Worm (Caenorhabditis elegans): ENCODE data around the gene F46B3.15.

DNA sequence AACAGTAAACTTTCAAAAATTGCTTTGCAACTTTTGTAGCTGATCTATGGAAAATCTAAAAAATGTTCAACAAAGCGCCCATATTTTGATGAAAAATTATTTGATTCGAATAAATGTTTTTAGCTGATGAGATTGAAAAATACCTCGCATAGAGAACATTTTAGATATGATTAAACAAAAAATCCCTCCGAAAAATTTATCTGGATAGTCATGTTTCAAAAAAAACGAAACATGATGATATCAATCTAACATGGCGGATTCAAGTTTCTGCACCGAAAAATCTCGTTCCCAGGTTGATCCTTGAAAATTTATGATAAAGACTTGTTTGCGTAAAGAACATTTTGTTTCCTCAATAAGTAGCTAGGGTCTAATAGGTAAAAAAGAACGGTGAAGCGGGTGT is 24.8 kb downstream of the F46B3.15 start, which contains the start of gene ttr-12:
- TF ChIP-seq lin-11 (tag; optimal IDR thresholded peaks at IDR 0.05) (no peak), unc-55 (GFP tag; optimal IDR thresholded peaks at IDR 0.05) (no peak), ama-1 (optimal IDR thresholded peaks at IDR 0.05) (no peak), ceh-45 (GFP tag; IDR thresholded peaks at IDR 0.05) (no peak), hlh-15 (tag; optimal IDR thresholded peaks at IDR 0.05) (no peak), fkh-6 (tag; optimal IDR thresholded peaks at IDR 0.05) (no peak), pros-1 (tag; optimal IDR thresholded peaks at IDR 0.05) (no peak), nfya-1 (tag; optimal IDR thresholded peaks at IDR 0.05) (no peak), hlh-6 (tag; optimal IDR thresholded peaks at IDR 0.05) (no peak), zip-5 (tag; optimal IDR thresholded peaks at IDR 0.05) (no peak), fkh-10 (GFP tag; optimal IDR thresholded peaks at IDR 0.05) (no peak), ahr-1 (tag; optimal IDR thresholded peaks at IDR 0.05) (no peak), pqm-1 (tag; optimal IDR thresholded peaks at IDR 0.05) (no peak)

All from whole organism, late embryonic.